Worm (Caenorhabditis elegans) whole organism, L4 larva: ENCODE measurements around the gene C18B12.4.

Experiments
- F26F4.8 ChIP-seq: fragments of 200-800 bp; sonication (Bioruptor generic); conservative IDR thresholded peaks from 2 replicates; pipeline ENCODE4 v1.3.6; 2022; ENCODE audit warnings: missing genetic modification characterization, missing compliant biosample characterization
- F49E8.2 ChIP-seq: sonication (generic microtip); optimal IDR thresholded peaks from 2 replicates; lab custom pipeline; 2016; ENCODE audit warnings: missing compliant biosample characterization, mild to moderate bottlenecking, missing genetic modification characterization, borderline replicate concordance
- T20F7.1 ChIP-seq: fragments of 200-800 bp; sonication (Bioruptor generic); optimal IDR thresholded peaks from 2 replicates; lab custom pipeline; 2018; ENCODE audit warnings: mild to moderate bottlenecking, missing genetic modification characterization, missing compliant biosample characterization
- Y48G9A.11 ChIP-seq: fragments of 200-800 bp; sonication (Bioruptor generic); IDR thresholded peaks from 2 replicates; pipeline ENCODE4 v1.3.6; 2022; ENCODE audit warnings: missing genetic modification reagents, missing genetic modification characterization, missing compliant biosample characterization
- Y75B8A.6 ChIP-seq: fragments of 200-800 bp; sonication (Bioruptor generic); IDR thresholded peaks from 2 replicates; pipeline ENCODE4 v1.3.6; 2022; ENCODE audit warnings: missing genetic modification reagents, missing genetic modification characterization, missing compliant biosample characterization
- aha-1 ChIP-seq: fragments of 150-350 bp; peaks from one replicate; lab custom pipeline; 2014; ENCODE audit warnings: missing biosample characterization, missing genetic modification characterization
- attf-4 ChIP-seq: sonication (generic microtip); optimal IDR thresholded peaks from 3 replicates; lab custom pipeline; 2017; ENCODE audit warnings: missing biosample characterization, missing genetic modification characterization
- ceh-32 ChIP-seq: sonication (generic microtip); optimal IDR thresholded peaks from 2 replicates; lab custom pipeline; 2016; ENCODE audit warnings: mild to moderate bottlenecking, missing genetic modification characterization, missing compliant biosample characterization; ENCODE audit not compliant: poor library complexity
- ceh-82 ChIP-seq: sonication (generic microtip); optimal IDR thresholded peaks from 2 replicates; lab custom pipeline; 2017; ENCODE audit warnings: missing biosample characterization, missing genetic modification characterization
- ces-1 ChIP-seq: fragments of 150-350 bp; sonication (generic microtip); optimal IDR thresholded peaks from 4 replicates; lab custom pipeline; 2014; ENCODE audit warnings: missing biosample characterization, missing genetic modification reagents, missing genetic modification characterization
- dpl-1 ChIP-seq: fragments of 150-350 bp; optimal IDR thresholded peaks from 2 replicates; lab custom pipeline; 2014; ENCODE audit warnings: missing biosample characterization, missing genetic modification reagents, missing genetic modification characterization
- duxl-1 ChIP-seq: sonication (generic microtip); optimal IDR thresholded peaks from 2 replicates; lab custom pipeline; 2016; ENCODE audit warnings: mild to moderate bottlenecking, missing genetic modification characterization, moderate library complexity, missing compliant biosample characterization; ENCODE audit not compliant: poor library complexity
- egl-27 ChIP-seq: sonication (generic microtip); optimal IDR thresholded peaks from 3 replicates; lab custom pipeline; 2017; ENCODE audit warnings: missing biosample characterization, missing genetic modification reagents, missing genetic modification characterization
- gei-8 ChIP-seq: fragments of 200-800 bp; sonication (Bioruptor generic); optimal IDR thresholded peaks from 2 replicates; lab custom pipeline; 2018; ENCODE audit warnings: mild to moderate bottlenecking, missing genetic modification characterization, missing compliant biosample characterization
- hif-1 ChIP-seq, 2 experiments: sonication (generic microtip); optimal IDR thresholded peaks; 2 replicates each; lab custom pipeline; 2016 to 2017; ENCODE audit warnings: missing compliant biosample characterization in 2 of 2, missing genetic modification characterization in 2 of 2, missing genetic modification reagents in 2 of 2, missing genotype in 2 of 2, mild to moderate bottlenecking in 1 of 2
- hlh-11 ChIP-seq: fragments of 200-800 bp; sonication (Bioruptor generic); optimal IDR thresholded peaks from 2 replicates; lab custom pipeline; 2018; ENCODE audit warnings: mild to moderate bottlenecking, missing genetic modification characterization, missing compliant biosample characterization
- hlh-30 ChIP-seq: sonication (generic microtip); optimal IDR thresholded peaks from 2 replicates; lab custom pipeline; 2017; ENCODE audit warnings: antibody characterized with exemption, mild to moderate bottlenecking, missing genetic modification characterization, missing compliant biosample characterization; ENCODE audit not compliant: insufficient read depth
- jun-1 ChIP-seq: fragments of 150-350 bp; optimal IDR thresholded peaks from 2 replicates; lab custom pipeline; 2014; ENCODE audit warnings: missing biosample characterization, missing genetic modification reagents, missing genetic modification characterization
- lim-7 ChIP-seq: fragments of 200-800 bp; sonication (Bioruptor generic); IDR thresholded peaks from 2 replicates; pipeline ENCODE4 v1.3.6; 2022; ENCODE audit warnings: missing genetic modification characterization, missing compliant biosample characterization
- lsy-2 ChIP-seq, 2 experiments: fragments of 150-350 bp in 1 of 2; sonication (generic microtip) in 1 of 2; optimal IDR thresholded peaks; 2 replicates each; lab custom pipeline; 2014 to 2017; ENCODE audit warnings: missing biosample characterization in 2 of 2, missing genetic modification characterization in 2 of 2
- mep-1 ChIP-seq: fragments of 150-350 bp; sonication (generic microtip); optimal IDR thresholded peaks from 3 replicates; lab custom pipeline; 2014; ENCODE audit warnings: missing biosample characterization, missing genetic modification characterization
- mxl-2 ChIP-seq: fragments of 200-800 bp; sonication (Bioruptor generic); conservative IDR thresholded peaks from 2 replicates; pipeline ENCODE4 v1.3.6; 2022; ENCODE audit warnings: missing genetic modification reagents, missing genetic modification characterization, missing compliant biosample characterization
- nhr-10 ChIP-seq: fragments of 150-350 bp; optimal IDR thresholded peaks from 2 replicates; lab custom pipeline; 2014; ENCODE audit warnings: missing biosample characterization, missing genetic modification characterization
- nhr-41 ChIP-seq: fragments of 200-800 bp; sonication (Bioruptor generic); IDR thresholded peaks from 2 replicates; pipeline ENCODE4 v1.3.6; 2022; ENCODE audit warnings: missing genetic modification reagents, missing genetic modification characterization, missing compliant biosample characterization
- nhr-48 ChIP-seq: sonication (generic microtip); optimal IDR thresholded peaks from 2 replicates; lab custom pipeline; 2016; ENCODE audit warnings: mild to moderate bottlenecking, missing genetic modification characterization, missing compliant biosample characterization
- nhr-77 ChIP-seq: fragments of 150-350 bp; optimal IDR thresholded peaks from 2 replicates; lab custom pipeline; 2014; ENCODE audit warnings: missing biosample characterization, missing genetic modification characterization
- saeg-2 ChIP-seq: fragments of 200-800 bp; sonication (Bioruptor generic); IDR thresholded peaks from 2 replicates; pipeline ENCODE4 v1.3.6; 2022; ENCODE audit warnings: missing genetic modification reagents, missing genetic modification characterization, missing compliant biosample characterization
- spr-1 ChIP-seq: sonication (generic microtip); optimal IDR thresholded peaks from 2 replicates; lab custom pipeline; 2016; ENCODE audit warnings: mild to moderate bottlenecking, missing genetic modification characterization, missing compliant biosample characterization
- unc-62 ChIP-seq, 3 experiments: fragments of 150-350 bp in 1 of 3; sonication (generic microtip); optimal IDR thresholded peaks in 2 of 3; peaks in 1 of 3; 1 replicate in 1 of 3; 2 replicates in 2 of 3; lab custom pipeline; 2014 to 2017; ENCODE audit warnings: missing biosample characterization in 3 of 3, missing genetic modification characterization in 3 of 3, missing genetic modification reagents in 3 of 3, missing genotype in 1 of 3
- zag-1 ChIP-seq: fragments of 150-350 bp; optimal IDR thresholded peaks from 2 replicates; lab custom pipeline; 2014; ENCODE audit warnings: missing biosample characterization, missing genetic modification characterization
- zip-11 ChIP-seq: fragments of 200-800 bp; sonication (Bioruptor generic); IDR thresholded peaks from 2 replicates; pipeline ENCODE4 v1.3.6; 2022; ENCODE audit warnings: missing genetic modification characterization, missing compliant biosample characterization

The C18B12.4 gene

DNA sequence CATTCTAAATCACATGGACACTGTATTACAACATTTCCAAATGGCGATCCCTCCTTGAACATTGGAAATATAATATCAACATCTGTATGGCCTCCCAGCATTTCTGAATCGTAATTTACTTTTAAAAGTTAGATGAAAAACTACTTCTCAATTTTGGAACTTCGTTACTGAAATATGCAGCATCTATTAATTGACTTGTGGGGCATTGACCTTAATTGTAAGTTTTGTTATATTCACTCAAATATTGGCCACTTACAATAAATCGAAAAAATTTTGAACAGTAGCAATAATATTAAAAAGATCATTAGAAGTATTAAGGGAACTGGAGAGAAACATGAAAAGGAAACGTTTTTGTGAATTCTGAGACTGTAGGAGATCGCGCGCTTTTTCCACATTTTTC, 28.8 kb upstream of the C18B12.4 start, which contains the start of gene mam-6:
Gene mam-6, minus strand, starts transcription at position 101 of the 400 bp plus-strand sequence.
- no peak for TF ChIP-seq spr-1 (tag; lab: Kevin White, UChicago)
- TF ChIP-seq, all 104 proteins: peak for 0

DNA sequence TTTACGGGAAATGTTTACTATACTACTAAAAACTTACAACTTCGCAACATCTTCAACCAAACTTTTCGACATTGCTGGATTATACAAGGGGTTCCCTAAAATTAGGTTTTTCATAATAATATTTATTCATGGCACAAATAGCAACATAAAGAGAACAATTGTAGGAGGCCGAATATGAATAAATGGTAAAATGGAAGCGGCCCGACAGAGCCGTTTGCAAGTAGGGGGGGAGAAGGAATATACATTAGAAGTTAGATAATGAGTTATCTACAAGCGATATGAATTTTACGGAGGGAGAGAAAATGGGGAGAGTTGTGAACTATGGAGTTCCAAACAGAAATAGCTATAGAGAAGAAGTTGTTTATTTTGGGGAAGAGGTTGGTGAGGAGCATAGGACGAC, 19.9 kb upstream of the C18B12.4 start, which contains the start of gene fbxa-96:
Gene fbxa-96, minus strand, starts transcription at position 101 of the 400 bp plus-strand sequence.
- no peak for TF ChIP-seq dpl-1 (GFP tag; lab: Kevin White, UChicago)
- no peak for TF ChIP-seq Y75B8A.6 (GFP tag; lab: Robert Waterston, UW)
- TF ChIP-seq aha-1: peak; percentile 9

DNA sequence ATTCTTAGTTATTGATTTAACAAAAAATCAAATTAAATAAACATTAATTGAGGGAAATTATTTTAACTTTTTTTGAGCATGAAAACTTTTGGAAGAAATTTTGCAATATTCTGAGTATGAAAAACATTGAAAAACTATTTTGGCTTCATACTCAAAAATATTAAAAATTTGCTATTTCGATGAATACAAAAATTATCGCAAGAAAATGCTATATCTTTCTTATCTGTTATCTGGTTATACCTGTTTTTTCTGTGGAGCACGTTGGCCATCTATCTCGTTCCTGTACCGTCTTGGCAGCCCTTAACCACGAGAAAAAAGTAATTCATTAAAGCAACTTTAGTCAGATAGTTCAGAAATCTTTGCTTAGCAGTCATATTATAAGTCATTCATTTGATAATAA, 17.5 kb upstream of the C18B12.4 start:
- TF ChIP-seq nhr-77: no peak
- no peak for TF ChIP-seq jun-1
- TF ChIP-seq duxl-1: no peak
- TF ChIP-seq aha-1: peak; percentile 97
- TF ChIP-seq unc-62 (GFP tag; optimal IDR thresholded peaks at IDR 0.05 in 1 of 2; lab: Kevin White, UChicago): peak in 1 of 2 experiments; percentile 14
- no peak for TF ChIP-seq unc-62 (tag; optimal IDR thresholded peaks at IDR 0.05; lab: Kevin White, UChicago)
- TF ChIP-seq, all 104 proteins: peak for 2

DNA sequence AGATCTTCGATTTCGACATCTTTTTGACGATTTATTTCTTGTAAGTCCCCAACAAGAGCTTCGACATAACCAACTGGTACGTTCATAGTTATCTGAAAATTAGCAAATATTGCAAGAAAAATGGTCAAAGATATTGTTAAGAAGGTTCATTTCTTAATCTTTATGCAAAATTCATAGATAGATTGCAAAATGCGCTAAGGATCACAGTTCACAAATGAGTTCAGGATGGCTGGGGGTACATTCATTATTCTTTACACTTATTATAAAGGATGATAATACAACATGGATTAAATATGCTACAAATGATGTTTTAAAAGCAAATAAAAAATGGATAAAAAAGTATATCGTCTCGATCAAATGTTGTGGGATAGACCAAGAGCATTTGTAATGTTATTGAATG, 16.3 kb upstream of the C18B12.4 start, which contains the start of gene H03G16.5:
Gene H03G16.5, minus strand, starts transcription at position 101 of the 400 bp plus-strand sequence.
- TF ChIP-seq ces-1 (GFP tag; lab: Kevin White, UChicago) (no peak), nhr-41 (no peak), mep-1 (tag; lab: Kevin White, UChicago) (no peak), spr-1 (tag; lab: Kevin White, UChicago) (no peak), lsy-2 (tag; optimal IDR thresholded peaks at IDR 0.05; lab: Kevin White, UChicago) (no peak), saeg-2 (no peak), Y48G9A.11 (GFP tag; lab: Robert Waterston, UW) (no peak), F49E8.2 (tag; lab: Kevin White, UChicago) (no peak), nhr-10 (tag; lab: Kevin White, UChicago) (no peak), gei-8 (GFP tag; lab: Kevin White, UChicago) (no peak)

DNA sequence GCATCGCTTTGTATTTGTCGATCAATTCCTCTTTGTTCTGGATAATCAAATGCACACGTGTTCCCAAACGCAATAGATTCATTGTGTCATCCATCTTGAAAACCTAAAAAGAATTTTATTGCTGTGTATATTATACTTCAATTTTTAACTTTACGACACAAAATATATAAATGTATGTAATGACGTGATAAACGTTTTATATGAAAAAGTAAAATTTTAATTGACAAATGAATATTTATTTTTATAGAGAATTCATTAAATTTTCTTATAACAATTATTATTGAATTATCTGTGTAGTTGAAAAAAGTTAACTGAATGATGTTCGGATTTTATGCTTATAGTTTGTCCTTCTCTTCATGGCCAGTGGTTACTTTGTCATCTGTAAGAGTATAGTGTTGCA, 15.5 kb upstream of the C18B12.4 start, which contains the start of gene H03G16.7:
Gene H03G16.7, minus strand, starts transcription at position 101 of the 400 bp plus-strand sequence.
- TF ChIP-seq T20F7.1 (no peak), hlh-30 (tag; lab: Kevin White, UChicago) (no peak), zag-1 (tag; lab: Kevin White, UChicago) (no peak), ceh-32 (no peak), hif-1 (tag; optimal IDR thresholded peaks at IDR 0.05; lab: Kevin White, UChicago) (no peak), F26F4.8 (GFP tag; lab: Robert Waterston, UW) (no peak), nhr-41 (no peak), lim-7 (GFP tag; lab: Robert Waterston, UW) (no peak), egl-27 (tag; lab: Kevin White, UChicago) (no peak), hlh-11 (tag; lab: Kevin White, UChicago) (no peak), attf-4 (tag; lab: Kevin White, UChicago) (no peak), mxl-2 (no peak), nhr-48 (tag; lab: Kevin White, UChicago) (no peak), zip-11 (GFP tag; lab: Robert Waterston, UW) (no peak), nhr-77 (no peak), mep-1 (tag; lab: Kevin White, UChicago) (no peak), ceh-82 (tag; lab: Kevin White, UChicago) (no peak)
- TF ChIP-seq, all 104 proteins: peak for 0
